Worm (Caenorhabditis elegans) whole organism, mixed stage, embryonic: ENCODE measurements around the gene vps-60.

ENCODE experiments used
- M03D4.4 ChIP-seq: sonication (generic microtip); optimal IDR thresholded peaks from 2 replicates; lab custom pipeline; 2017; ENCODE audit warnings: mild to moderate bottlenecking, missing genetic modification characterization, missing compliant biosample characterization
- bed-3 ChIP-seq: fragments of 200-800 bp; sonication (Bioruptor generic); optimal IDR thresholded peaks from 3 replicates; lab custom pipeline; 2018; ENCODE audit warnings: mild to moderate bottlenecking, missing genetic modification characterization, moderate library complexity, missing compliant biosample characterization
- blmp-1 ChIP-seq: fragments of 150-350 bp; optimal IDR thresholded peaks from 2 replicates; lab custom pipeline; 2014; ENCODE audit warnings: missing biosample characterization, missing genetic modification characterization
- ceh-39 ChIP-seq: fragments of 150-350 bp; optimal IDR thresholded peaks from 2 replicates; lab custom pipeline; 2014; ENCODE audit warnings: missing biosample characterization, missing genetic modification characterization
- ceh-43 ChIP-seq: fragments of 200-800 bp; sonication (Bioruptor generic); optimal IDR thresholded peaks from 2 replicates; lab custom pipeline; 2018; ENCODE audit warnings: mild to moderate bottlenecking, missing genetic modification characterization, moderate library complexity, missing compliant biosample characterization
- ceh-83 ChIP-seq: fragments of 200-800 bp; sonication (Bioruptor generic); optimal IDR thresholded peaks from 2 replicates; lab custom pipeline; 2018; ENCODE audit warnings: mild to moderate bottlenecking, missing genetic modification characterization, missing compliant biosample characterization
- ces-1 ChIP-seq: fragments of 150-350 bp; optimal IDR thresholded peaks from 2 replicates; lab custom pipeline; 2014; ENCODE audit warnings: missing biosample characterization, missing genetic modification reagents, missing genetic modification characterization
- cnd-1 ChIP-seq: fragments of 200-800 bp; sonication (Bioruptor generic); optimal IDR thresholded peaks from 2 replicates; lab custom pipeline; 2018; ENCODE audit warnings: mild to moderate bottlenecking, missing genetic modification characterization, missing compliant biosample characterization
- elt-1 ChIP-seq: sonication (generic microtip); optimal IDR thresholded peaks from 2 replicates; lab custom pipeline; 2017; ENCODE audit warnings: missing genetic modification characterization, mild to moderate bottlenecking, missing compliant biosample characterization, antibody characterized with exemption, moderate library complexity, borderline replicate concordance; ENCODE audit not compliant: insufficient read depth
- flh-1 ChIP-seq: fragments of 200-800 bp; sonication (Bioruptor generic); optimal IDR thresholded peaks from 2 replicates; lab custom pipeline; 2018; ENCODE audit warnings: mild to moderate bottlenecking, missing genetic modification characterization, moderate library complexity, missing compliant biosample characterization
- ham-2 ChIP-seq: fragments of 200-800 bp; sonication (Bioruptor generic); optimal IDR thresholded peaks from 2 replicates; lab custom pipeline; 2018; ENCODE audit warnings: mild to moderate bottlenecking, missing genetic modification characterization, missing compliant biosample characterization
- hlh-1 ChIP-seq: fragments of 150-350 bp; optimal IDR thresholded peaks from 2 replicates; lab custom pipeline; 2014; ENCODE audit warnings: missing biosample characterization, missing genetic modification reagents, missing genetic modification characterization
- lin-13 ChIP-seq: fragments of 150-350 bp; optimal IDR thresholded peaks from 2 replicates; lab custom pipeline; 2014; ENCODE audit warnings: missing biosample characterization, missing genetic modification characterization
- lin-32 ChIP-seq: fragments of 200-800 bp; sonication (Bioruptor generic); optimal IDR thresholded peaks from 2 replicates; lab custom pipeline; 2018; ENCODE audit warnings: mild to moderate bottlenecking, missing genetic modification characterization, missing compliant biosample characterization
- lsy-2 ChIP-seq: fragments of 150-350 bp; optimal IDR thresholded peaks from 2 replicates; lab custom pipeline; 2014; ENCODE audit warnings: missing biosample characterization, missing genetic modification characterization
- mep-1 ChIP-seq: fragments of 150-350 bp; optimal IDR thresholded peaks from 2 replicates; lab custom pipeline; 2017; ENCODE audit warnings: missing biosample characterization, missing genetic modification reagents, missing genetic modification characterization, inconsistent platforms
- mls-2 ChIP-seq: sonication (generic microtip); optimal IDR thresholded peaks from 2 replicates; lab custom pipeline; 2016; ENCODE audit warnings: mild to moderate bottlenecking, missing genetic modification characterization, moderate library complexity, missing compliant biosample characterization
- nhr-12 ChIP-seq: fragments of 150-350 bp; optimal IDR thresholded peaks from 2 replicates; lab custom pipeline; 2014; ENCODE audit warnings: missing biosample characterization, missing genetic modification characterization
- nhr-2 ChIP-seq: fragments of 150-350 bp; optimal IDR thresholded peaks from 2 replicates; lab custom pipeline; 2014; ENCODE audit warnings: missing biosample characterization, missing genetic modification characterization
- nhr-237 ChIP-seq: fragments of 150-350 bp; optimal IDR thresholded peaks from 2 replicates; lab custom pipeline; 2014; ENCODE audit warnings: missing biosample characterization, missing genetic modification characterization
- nhr-28 ChIP-seq: fragments of 150-350 bp; optimal IDR thresholded peaks from 2 replicates; lab custom pipeline; 2014; ENCODE audit warnings: missing biosample characterization, missing genetic modification characterization
- nhr-76 ChIP-seq: sonication (generic microtip); optimal IDR thresholded peaks from 2 replicates; lab custom pipeline; 2017; ENCODE audit warnings: missing biosample characterization, missing genetic modification characterization
- pha-4 ChIP-seq: fragments of 150-350 bp; optimal IDR thresholded peaks from 2 replicates; lab custom pipeline; 2018; ENCODE audit warnings: missing biosample characterization, missing genetic modification reagents, missing genetic modification characterization
- sem-2 ChIP-seq: fragments of 200-800 bp; sonication (Bioruptor generic); optimal IDR thresholded peaks from 2 replicates; lab custom pipeline; 2018; ENCODE audit warnings: mild to moderate bottlenecking, missing genetic modification characterization, missing compliant biosample characterization
- snpc-4 ChIP-seq: fragments of 150-350 bp; optimal IDR thresholded peaks from 2 replicates; lab custom pipeline; 2014; ENCODE audit warnings: missing biosample characterization, missing genetic modification characterization
- sptf-1 ChIP-seq: sonication (generic microtip); optimal IDR thresholded peaks from 2 replicates; lab custom pipeline; 2017; ENCODE audit warnings: mild to moderate bottlenecking, missing genetic modification characterization, moderate library complexity, missing compliant biosample characterization
- tbx-8 ChIP-seq: fragments of 200-800 bp; sonication (Bioruptor generic); optimal IDR thresholded peaks from 2 replicates; lab custom pipeline; 2018; ENCODE audit warnings: mild to moderate bottlenecking, missing genetic modification characterization, moderate library complexity, missing compliant biosample characterization
- unc-120 ChIP-seq: sonication (generic microtip); optimal IDR thresholded peaks from 2 replicates; lab custom pipeline; 2017; ENCODE audit warnings: missing genetic modification characterization, missing compliant biosample characterization; ENCODE audit not compliant: poor library complexity, severe bottlenecking
- unc-39 ChIP-seq: fragments of 150-350 bp; optimal IDR thresholded peaks from 2 replicates; lab custom pipeline; 2014; ENCODE audit warnings: missing biosample characterization, missing genetic modification characterization
- unc-62 ChIP-seq: fragments of 150-350 bp; optimal IDR thresholded peaks from 2 replicates; lab custom pipeline; 2014; ENCODE audit warnings: missing biosample characterization, missing genetic modification reagents, missing genetic modification characterization
- zip-8 ChIP-seq: fragments of 150-350 bp; optimal IDR thresholded peaks from 2 replicates; lab custom pipeline; 2014; ENCODE audit warnings: missing biosample characterization, missing genetic modification characterization
- ztf-11 ChIP-seq: fragments of 150-350 bp; optimal IDR thresholded peaks from 2 replicates; lab custom pipeline; 2014; ENCODE audit warnings: missing biosample characterization, missing genetic modification characterization

Gene vps-60

DNA sequence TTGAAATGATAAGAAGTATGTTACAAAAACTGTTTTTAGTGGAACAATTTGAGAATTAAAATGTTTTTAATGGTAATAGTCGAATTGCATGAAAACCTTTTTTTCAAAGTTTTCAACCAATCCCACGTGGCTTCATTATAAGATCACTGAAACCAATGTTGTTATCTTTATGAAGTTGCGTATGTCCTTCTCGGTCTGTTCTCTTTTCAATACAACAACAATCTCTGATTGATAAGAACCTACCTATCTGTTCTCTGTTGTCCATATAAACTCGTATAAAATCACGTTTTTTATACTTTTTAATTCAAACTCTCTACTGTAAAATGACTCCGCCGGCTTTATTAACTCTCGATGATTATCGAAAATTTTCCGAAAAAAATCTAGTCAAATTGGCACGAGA lies 2.7 kb downstream of the vps-60 start, which contains the start of gene F41E6.5:
TSS of gene F41E6.5 (plus strand) at position 209 of the 400 bp plus-strand sequence.
- TF ChIP-seq ceh-83 (GFP tag; lab: Kevin White, UChicago) (no peak), pha-4 (tag; lab: Kevin White, UChicago) (no peak), mls-2 (tag; lab: Kevin White, UChicago) (no peak), lin-13 (no peak), cnd-1 (no peak)
- TF ChIP-seq, all 35 proteins: peak for 0

DNA sequence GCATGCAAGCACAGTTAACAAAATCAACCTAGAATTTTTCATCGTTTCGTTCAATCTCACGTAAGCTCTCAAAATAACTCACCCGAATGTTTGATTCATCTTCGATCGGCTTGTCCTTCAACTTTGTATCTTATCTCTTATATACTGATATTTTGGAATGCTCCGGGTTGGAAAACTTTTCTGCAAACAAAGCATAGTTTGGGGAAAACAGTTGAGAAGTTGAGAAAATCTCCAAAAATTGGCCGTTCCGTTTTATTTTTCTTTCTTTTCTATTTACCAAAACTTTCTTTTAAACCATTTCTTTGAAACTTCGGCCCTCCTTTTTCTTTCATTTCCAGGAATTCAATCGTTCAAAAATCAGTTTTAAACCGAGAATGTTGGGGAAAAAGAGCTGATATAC lies 3.3 kb downstream of the vps-60 start, which contains the start of gene F41E6.15:
TSS of gene F41E6.15 (minus strand) at position 101 of the 400 bp plus-strand sequence.
- TF ChIP-seq sem-2 (GFP tag; lab: Kevin White, UChicago) (no peak), snpc-4 (tag; lab: Kevin White, UChicago) (no peak), unc-120 (tag; lab: Kevin White, UChicago) (no peak), zip-8 (tag; lab: Kevin White, UChicago) (no peak), elt-1 (tag; lab: Kevin White, UChicago) (no peak), ceh-39 (tag; lab: Kevin White, UChicago) (no peak)

DNA sequence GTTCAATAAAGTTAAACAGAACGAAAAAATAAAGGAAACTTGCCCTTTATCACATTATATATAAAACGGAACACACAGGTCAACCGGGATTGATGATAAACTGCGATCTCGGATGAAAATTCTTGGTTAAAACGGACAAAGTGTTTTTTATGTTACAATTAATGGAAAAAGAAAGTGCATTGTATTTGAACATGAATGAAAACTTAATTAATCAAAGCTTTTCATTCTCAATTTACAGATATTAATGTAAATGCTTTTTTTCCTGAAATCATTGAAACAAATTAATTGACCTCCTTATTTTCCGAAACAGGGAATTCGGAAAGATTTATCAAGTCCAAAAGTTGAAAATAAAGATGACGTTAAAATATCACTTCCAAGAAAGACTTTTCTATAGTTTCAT lies 4.5 kb downstream of the vps-60 start, which contains the start of gene F41E6.8:
TSS of gene F41E6.8 (minus strand) at position 101 of the 400 bp plus-strand sequence.
- no peak for TF ChIP-seq nhr-2 (tag; lab: Kevin White, UChicago)
- no peak for TF ChIP-seq ceh-83 (GFP tag; lab: Kevin White, UChicago)
- TF ChIP-seq snpc-4 (tag; lab: Kevin White, UChicago) = no peak
- TF ChIP-seq lsy-2 (tag; lab: Kevin White, UChicago) = no peak
- no peak for TF ChIP-seq hlh-1 (tag; lab: Kevin White, UChicago)
- no peak for TF ChIP-seq ztf-11 (tag; lab: Kevin White, UChicago)
- TF ChIP-seq ceh-43 (GFP tag; lab: Kevin White, UChicago) = no peak
- no peak for TF ChIP-seq nhr-12 (tag; lab: Kevin White, UChicago)
- TF ChIP-seq nhr-76 = no peak
- TF ChIP-seq lin-13 = no peak
- TF ChIP-seq unc-120 (tag; lab: Kevin White, UChicago) = no peak
- TF ChIP-seq cnd-1 = no peak
- TF ChIP-seq sptf-1 (tag; lab: Kevin White, UChicago) = no peak
- TF ChIP-seq elt-1 (tag; lab: Kevin White, UChicago) = no peak
- TF ChIP-seq flh-1 (GFP tag; lab: Kevin White, UChicago) = no peak

DNA sequence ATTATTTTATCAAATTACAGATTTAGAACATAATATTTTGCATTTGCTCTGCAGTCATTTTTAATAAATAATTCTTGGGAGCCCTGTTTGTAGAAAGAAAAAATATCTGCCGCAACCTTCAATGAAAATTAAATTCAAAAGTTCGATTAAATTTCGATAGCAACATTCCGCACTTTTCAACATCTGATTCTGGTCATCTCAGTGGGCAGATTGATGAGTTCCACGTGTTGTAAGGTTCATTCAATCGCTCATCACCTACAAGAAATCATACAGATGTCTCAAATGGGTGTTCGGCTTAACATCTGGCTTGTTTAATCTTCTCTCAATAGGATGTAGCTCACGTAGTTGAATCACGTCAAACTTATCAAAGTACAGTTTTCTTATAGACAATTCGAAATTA lies 6.0 kb downstream of the vps-60 start:
- TF ChIP-seq ham-2 (GFP tag; lab: Kevin White, UChicago) (no peak), pha-4 (tag; lab: Kevin White, UChicago) (no peak), blmp-1 (tag; lab: Kevin White, UChicago) (no peak)

DNA sequence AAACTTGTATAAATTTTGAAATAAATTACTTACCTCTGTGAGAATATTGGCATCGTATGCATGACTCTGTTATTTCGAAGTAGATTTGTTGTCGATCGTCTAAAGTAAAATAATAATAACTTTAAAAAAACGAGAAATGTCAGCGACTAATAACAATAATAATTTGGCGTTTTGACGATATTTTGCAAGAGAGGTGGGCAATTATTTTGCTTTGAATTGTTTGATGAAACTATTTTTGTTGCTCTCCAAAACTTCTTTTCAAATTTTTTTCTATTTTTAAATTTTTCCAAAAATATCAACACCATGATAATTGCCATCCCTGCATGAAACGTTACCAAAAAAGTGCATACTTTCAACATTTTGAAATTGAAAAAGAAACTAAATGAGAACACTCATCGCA lies 6.7 kb downstream of the vps-60 start, which contains the start of gene F41E6.7:
TSS of gene F41E6.7 (minus strand) at position 101 of the 400 bp plus-strand sequence.
- no peak for TF ChIP-seq M03D4.4 (tag; lab: Kevin White, UChicago)
- TF ChIP-seq bed-3 (GFP tag; lab: Kevin White, UChicago) = no peak
- no peak for TF ChIP-seq flh-1 (GFP tag; lab: Kevin White, UChicago)
- TF ChIP-seq snpc-4 (tag; lab: Kevin White, UChicago) = no peak
- no peak for TF ChIP-seq unc-62 (GFP tag; lab: Kevin White, UChicago)
- no peak for TF ChIP-seq nhr-237 (tag; lab: Kevin White, UChicago)
- no peak for TF ChIP-seq pha-4 (tag; lab: Kevin White, UChicago)
- TF ChIP-seq ceh-39 (tag; lab: Kevin White, UChicago) = no peak
- no peak for TF ChIP-seq ceh-83 (GFP tag; lab: Kevin White, UChicago)
- no peak for TF ChIP-seq blmp-1 (tag; lab: Kevin White, UChicago)
- TF ChIP-seq, all 35 proteins: peak for 0

DNA sequence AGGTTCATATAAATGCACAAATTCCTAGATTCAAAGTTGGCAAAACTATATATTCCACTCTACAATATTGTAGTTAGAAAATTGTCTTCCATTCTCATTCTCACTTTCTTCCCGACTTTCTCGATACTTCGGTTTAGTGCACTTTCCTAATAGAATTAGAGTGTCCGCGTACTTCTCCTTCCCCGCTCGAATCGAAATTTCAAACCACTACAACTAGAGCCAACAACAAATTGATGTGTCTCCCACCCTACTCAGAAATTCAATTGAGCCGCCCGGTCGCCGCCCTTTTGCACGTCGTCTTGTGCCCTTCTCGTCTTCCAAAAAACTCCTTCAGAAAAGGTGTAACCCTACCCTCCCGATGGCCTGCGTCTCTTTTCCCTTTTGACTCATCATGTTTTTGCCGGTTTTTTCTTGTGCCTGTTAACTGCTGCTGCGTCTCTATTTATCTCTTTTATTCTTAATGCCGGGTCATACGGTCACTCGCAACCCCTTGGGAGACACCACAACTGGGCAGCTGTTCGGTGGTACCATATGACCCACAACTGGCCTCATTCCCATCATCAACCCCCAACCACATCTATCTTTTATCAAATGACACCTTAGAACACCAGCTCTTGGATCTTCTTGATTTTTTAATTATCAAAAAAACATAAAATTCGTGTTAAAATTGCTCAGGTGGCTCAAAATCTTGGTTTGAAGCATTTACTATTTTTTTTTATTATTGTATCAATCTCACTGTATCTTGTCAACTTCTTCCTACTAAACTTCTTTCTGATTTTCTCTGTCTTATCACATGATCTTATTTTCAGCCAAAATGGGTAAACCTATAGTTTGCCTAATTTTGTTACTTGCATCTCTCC lies 11.6 kb downstream of the vps-60 start, which contains the start of gene tag-196:
TSS of gene tag-196 (plus strand) at position 810 of the 860 bp plus-strand sequence.
- TF ChIP-seq hlh-1 (tag; lab: Kevin White, UChicago) (peak; percentile 94), nhr-76 (no peak), bed-3 (GFP tag; lab: Kevin White, UChicago) (no peak), nhr-237 (tag; lab: Kevin White, UChicago) (no peak), unc-39 (no peak), mep-1 (tag; lab: Kevin White, UChicago) (no peak), ceh-43 (GFP tag; lab: Kevin White, UChicago) (no peak), blmp-1 (tag; lab: Kevin White, UChicago) (no peak), nhr-2 (tag; lab: Kevin White, UChicago) (peak; percentile 11), cnd-1 (peak; percentile 10), lsy-2 (tag; lab: Kevin White, UChicago) (no peak), elt-1 (tag; lab: Kevin White, UChicago) (no peak), nhr-28 (tag; lab: Kevin White, UChicago) (no peak), ham-2 (GFP tag; lab: Kevin White, UChicago) (no peak), tbx-8 (GFP tag; lab: Kevin White, UChicago) (no peak), mls-2 (tag; lab: Kevin White, UChicago) (no peak), lin-32 (GFP tag; lab: Kevin White, UChicago) (no peak), flh-1 (GFP tag; lab: Kevin White, UChicago) (no peak), ces-1 (peak; percentile 95), unc-120 (tag; lab: Kevin White, UChicago) (peak; percentile 20), pha-4 (tag; lab: Kevin White, UChicago) (no peak), zip-8 (tag; lab: Kevin White, UChicago) (no peak), unc-62 (GFP tag; lab: Kevin White, UChicago) (peak; percentile 11), snpc-4 (tag; lab: Kevin White, UChicago) (no peak), ceh-83 (GFP tag; lab: Kevin White, UChicago) (no peak)
